Worm (Caenorhabditis elegans): ENCODE data around the gene R12B2.3.

The R12B2.3 gene

DNA sequence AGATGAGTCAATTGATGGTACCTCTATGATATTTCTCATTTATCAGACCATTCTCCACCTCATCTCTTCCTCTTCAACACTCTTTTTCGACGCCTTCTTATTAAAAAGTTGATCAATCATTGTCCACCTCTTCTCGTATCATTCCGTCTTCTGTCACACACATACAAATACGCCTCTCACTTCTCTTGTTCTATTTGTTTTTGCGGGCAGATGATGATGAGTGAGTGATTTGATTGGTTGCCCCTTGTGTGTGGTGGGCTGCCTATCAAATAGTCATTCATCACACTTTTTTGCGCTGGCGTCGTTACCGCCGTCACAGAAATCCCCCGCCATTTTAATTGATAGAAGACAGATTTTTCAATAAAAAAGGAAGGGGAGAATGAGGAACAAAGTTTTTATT lies 7.3 kb downstream of the R12B2.3 start (continued):
- peak; percentile 69 for TF ChIP-seq nhr-23 (tag; optimal IDR thresholded peaks at IDR 0.05)

DNA sequence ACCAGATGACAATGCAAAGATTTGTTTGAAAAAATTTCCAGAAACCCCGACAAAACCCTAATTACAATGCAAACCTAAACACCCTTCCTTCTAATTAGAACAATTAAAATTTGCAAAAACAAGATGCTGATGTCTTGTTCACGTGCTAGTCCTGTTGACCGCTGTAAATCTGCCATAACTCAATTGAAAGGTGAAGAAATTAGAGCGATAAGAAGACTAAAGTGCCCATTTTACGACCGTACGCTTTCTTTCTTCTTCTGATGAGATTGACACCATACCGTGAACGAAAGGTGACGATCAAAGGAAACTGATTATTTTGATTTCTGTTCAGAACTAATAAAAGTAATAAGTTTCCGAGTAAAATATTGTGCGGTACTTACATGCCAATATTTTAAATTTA lies 8.1 kb downstream of the R12B2.3 start:
- TF ChIP-seq lin-39 (tag; optimal IDR thresholded peaks at IDR 0.05) (no peak), nhr-67 (tag; optimal IDR thresholded peaks at IDR 0.05) (no peak), ztf-11 (tag; optimal IDR thresholded peaks at IDR 0.05) (no peak), ama-1 (optimal IDR thresholded peaks at IDR 0.05) (no peak), jun-1 (tag; optimal IDR thresholded peaks at IDR 0.05) (no peak), nhr-12 (tag; optimal IDR thresholded peaks at IDR 0.05) (no peak), aly-2 (tag; optimal IDR thresholded peaks at IDR 0.05) (no peak), nhr-237 (tag; optimal IDR thresholded peaks at IDR 0.05) (no peak), mml-1 (tag; optimal IDR thresholded peaks at IDR 0.05) (no peak)

DNA sequence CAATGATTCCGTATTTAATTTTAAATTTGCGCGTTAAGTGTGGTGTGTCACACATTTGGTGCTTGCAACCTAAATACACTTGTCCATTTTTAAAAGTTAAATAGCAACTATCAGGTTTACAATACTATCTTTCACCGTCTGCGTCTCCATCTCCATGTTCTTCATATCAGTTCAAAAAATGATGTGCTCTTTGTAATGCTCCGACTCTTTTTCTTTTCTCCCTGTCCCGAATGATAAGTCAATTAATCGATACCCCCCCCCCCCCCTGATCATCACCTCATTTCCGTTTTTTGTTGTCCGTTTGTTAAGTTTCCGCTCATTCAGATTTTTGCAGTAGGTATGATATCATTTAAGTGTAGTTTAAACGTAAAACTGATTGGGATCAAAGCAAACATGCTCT lies 8.7 kb downstream of the R12B2.3 start:
- TF ChIP-seq fkh-10 (GFP tag; optimal IDR thresholded peaks at IDR 0.05) (no peak), pha-4 (tag; optimal IDR thresholded peaks at IDR 0.05) (peak; percentile 43), snpc-4 (tag; optimal IDR thresholded peaks at IDR 0.05) (no peak), elt-2 (tag; optimal IDR thresholded peaks at IDR 0.05) (peak; percentile 74), jun-1 (tag; optimal IDR thresholded peaks at IDR 0.05) (no peak), ceh-16 (tag; optimal IDR thresholded peaks at IDR 0.05) (no peak), pqm-1 (tag; optimal IDR thresholded peaks at IDR 0.05) (peak; percentile 59)

- TF ChIP-seq ama-1 (optimal IDR thresholded peaks at IDR 0.05) (no peak), daf-12 (tag; optimal IDR thresholded peaks at IDR 0.05) (no peak), nhr-25 (tag; optimal IDR thresholded peaks at IDR 0.05) (peak; percentile 40), R02D3.7 (tag; optimal IDR thresholded peaks at IDR 0.05) (no peak), nfya-1 (tag; optimal IDR thresholded peaks at IDR 0.05; ENCODE audit: insufficient read depth) (peak; percentile 26), nhr-43 (tag; optimal IDR thresholded peaks at IDR 0.05; ENCODE audit: poor library complexity, severe bottlenecking) (peak; percentile 38), fos-1 (tag; optimal IDR thresholded peaks at IDR 0.05) (no peak), nhr-237 (tag; optimal IDR thresholded peaks at IDR 0.05) (no peak), nhr-77 (tag; optimal IDR thresholded peaks at IDR 0.05) (no peak), elt-2 (tag; optimal IDR thresholded peaks at IDR 0.05) (peak; percentile 12)
Measured at ce11 chrIII:5814799-5815198, 9.4 kb downstream of the R12B2.3 start, which contains the start of gene R12B2.7. Gene R12B2.7, plus strand, starts transcription at chrIII:5815045.

- TF ChIP-seq lin-39 (tag; optimal IDR thresholded peaks at IDR 0.05), result no peak
- no peak for TF ChIP-seq ceh-82 (tag; optimal IDR thresholded peaks at IDR 0.05)
- TF ChIP-seq unc-62 (GFP tag; optimal IDR thresholded peaks at IDR 0.05), result no peak
- TF ChIP-seq fkh-10 (GFP tag; optimal IDR thresholded peaks at IDR 0.05), result no peak
- no peak for TF ChIP-seq elt-1 (tag; optimal IDR thresholded peaks at IDR 0.05)
- TF ChIP-seq ama-1 (optimal IDR thresholded peaks at IDR 0.05), result no peak
- TF ChIP-seq R02D3.7 (tag; optimal IDR thresholded peaks at IDR 0.05), result no peak
- no peak for TF ChIP-seq zag-1 (tag; optimal IDR thresholded peaks at IDR 0.05)
- TF ChIP-seq egl-5 (tag; optimal IDR thresholded peaks at IDR 0.05), result no peak
- TF ChIP-seq nhr-28 (tag; optimal IDR thresholded peaks at IDR 0.05), result no peak
- no peak for TF ChIP-seq elt-2 (tag; optimal IDR thresholded peaks at IDR 0.05)
- no peak for TF ChIP-seq eor-1 (tag; optimal IDR thresholded peaks at IDR 0.05)
Measured at ce11 chrIII:5815932-5816331, 10.6 kb downstream of the R12B2.3 start, which contains the start of gene sma-4. Gene sma-4, plus strand, starts transcription at chrIII:5816232.

ce11 chrIII:5822816-5823215 lies 17.4 kb downstream of the R12B2.3 start:
- TF ChIP-seq ceh-82 (tag; optimal IDR thresholded peaks at IDR 0.05), result no peak

- no peak for TF ChIP-seq snpc-4 (tag; optimal IDR thresholded peaks at IDR 0.05)
- TF ChIP-seq ceh-16 (tag; optimal IDR thresholded peaks at IDR 0.05), result no peak
- no peak for TF ChIP-seq nhr-76 (tag; optimal IDR thresholded peaks at IDR 0.05)
- TF ChIP-seq fkh-2 (tag; optimal IDR thresholded peaks at IDR 0.05), result no peak
Measured at ce11 chrIII:5823617-5824016, 18.2 kb downstream of the R12B2.3 start, which contains the start of gene R12B2.8. Gene R12B2.8, plus strand, starts transcription at chrIII:5823917.

Measured in whole organism, L3 larva.